Worm (Caenorhabditis elegans) whole organism, L4/young adult: ENCODE results near the gene rsef-1.

ENCODE experiments used
- W03F9.2 ChIP-seq: fragments of 150-350 bp; optimal IDR thresholded peaks from 2 replicates; lab custom pipeline; 2014; ENCODE audit warnings: missing biosample characterization, missing genetic modification characterization
- him-1 ChIP-seq: sonication (generic microtip); optimal IDR thresholded peaks from 2 replicates; lab custom pipeline; 2016; ENCODE audit warnings: missing genotype, missing genetic modification reagents, missing genetic modification characterization, missing compliant biosample characterization

DNA sequence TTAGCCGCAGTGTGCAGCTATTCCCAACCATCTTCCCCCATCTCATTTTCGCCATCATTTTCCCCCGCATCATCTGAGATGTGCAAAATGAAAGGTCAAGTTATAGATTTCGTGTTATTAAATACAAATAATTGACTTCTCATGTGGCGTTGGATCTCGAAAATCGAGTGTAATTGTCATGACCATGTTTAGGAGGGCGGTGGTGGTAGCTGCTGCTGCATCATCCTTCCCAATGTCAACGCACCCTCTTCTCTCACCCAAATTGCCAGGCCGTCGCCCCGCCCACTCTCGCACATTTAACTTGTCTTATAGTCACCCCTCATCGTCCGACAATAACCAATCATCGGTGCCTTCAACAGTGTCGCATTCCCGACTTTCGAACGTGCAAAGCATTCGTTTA is 4.1 kb upstream of the rsef-1 start, which contains the start of gene ceh-30:
- no peak for TF ChIP-seq him-1 (tag; lab: Kevin White, UChicago)
- no peak for TF ChIP-seq W03F9.2 (tag; lab: Kevin White, UChicago)
